Fruit fly (Drosophila melanogaster) whole organism, adult: ENCODE data around the gene nSyb.
A peak's percentile ranks its signal among the peaks of the same experiment; 100 is the strongest.

ENCODE experiments used
- CG12768 ChIP-seq: fragments of 200-800 bp; sonication (Bioruptor generic); optimal IDR thresholded peaks from 2 replicates; lab custom pipeline; 2017; ENCODE audit warnings: missing biosample characterization, missing genetic modification characterization, mild to moderate bottlenecking, moderate library complexity, missing genetic modification reagents
- CG7101 ChIP-seq: fragments of 200-800 bp; sonication (Bioruptor generic); optimal IDR thresholded peaks from 2 replicates; lab custom pipeline; 2018; ENCODE audit warnings: missing biosample characterization, mild to moderate bottlenecking, missing genetic modification characterization, moderate library complexity
- cnc ChIP-seq, 2 experiments: fragments of >200 bp; optimal IDR thresholded peaks; 2 replicates each; lab custom pipeline; 2017
- kay ChIP-seq: fragments of 200-800 bp; sonication (Bioruptor generic); peaks from one replicate; lab custom pipeline; 2016; ENCODE audit warnings: missing biosample characterization, missing genetic modification characterization, borderline replicate concordance
- toe ChIP-seq: fragments of 200-800 bp; sonication (Bioruptor generic); optimal IDR thresholded peaks from 2 replicates; lab custom pipeline; 2016; ENCODE audit warnings: missing biosample characterization, missing genetic modification characterization

DNA sequence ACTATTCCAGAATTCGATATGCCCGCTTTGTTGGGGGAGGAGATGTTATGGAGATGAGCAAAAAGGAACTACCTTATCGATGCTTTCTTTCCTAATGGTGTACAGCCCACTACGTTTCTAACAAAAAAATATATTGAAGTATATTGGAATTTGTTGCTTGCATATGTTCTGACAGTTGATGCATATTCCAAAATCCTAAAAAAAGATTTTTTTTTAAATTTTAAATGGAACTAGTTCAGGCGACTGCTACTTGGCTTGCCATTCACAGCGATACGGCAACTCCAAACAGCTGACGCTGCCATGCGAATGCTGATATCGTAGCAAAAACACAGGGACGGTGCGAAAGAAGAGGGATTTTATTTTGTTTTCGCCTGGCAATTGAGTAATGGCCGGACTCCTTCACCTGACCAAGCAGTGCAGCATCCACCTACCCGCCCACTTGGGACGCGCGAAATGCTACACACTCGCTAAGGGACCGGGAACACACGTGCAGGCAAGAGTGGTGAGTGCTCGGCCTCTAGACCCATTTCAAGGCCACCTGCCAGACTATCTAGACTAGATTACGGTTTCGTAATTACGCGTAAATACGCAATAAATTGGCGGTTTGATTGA lies 19.3 kb downstream of the nSyb start, which contains the start of the genes CG13926, ABCB7 and CG33230:
- TF ChIP-seq cnc (optimal IDR thresholded peaks at IDR 0.05; lab: Kevin White, UChicago) (no peak), kay (GFP tag; lab: Kevin White, UChicago) (no peak), CG7101 (tag; lab: Kevin White, UChicago) (peak; percentile 25), CG12768 (GFP tag; lab: Kevin White, UChicago) (peak; percentile 48), toe (peak; percentile 24)
